Worm (Caenorhabditis elegans) whole organism, midembryonic: ENCODE results near the gene T02G5.7.

Experiments
- T22C8.4 ChIP-seq: fragments of 200-800 bp; sonication (Bioruptor generic); IDR thresholded peaks from 2 replicates; pipeline ENCODE4 v1.3.6; 2022; ENCODE audit warnings: missing genetic modification characterization, missing compliant biosample characterization
- cog-1 ChIP-seq: sonication (generic microtip); optimal IDR thresholded peaks from 2 replicates; lab custom pipeline; 2016; ENCODE audit warnings: missing genetic modification characterization, missing compliant biosample characterization
- flt-1 ChIP-seq: fragments of 200-800 bp; sonication (Bioruptor generic); IDR thresholded peaks from 2 replicates; pipeline ENCODE4 v1.3.6; 2022; ENCODE audit warnings: missing genetic modification characterization, missing compliant biosample characterization
- klf-2 ChIP-seq: fragments of 200-800 bp; sonication (Bioruptor generic); conservative IDR thresholded peaks from 2 replicates; pipeline ENCODE4 v1.3.6; 2022; ENCODE audit warnings: missing genetic modification reagents, missing genetic modification characterization, missing compliant biosample characterization
- med-1 ChIP-seq: sonication (generic microtip); optimal IDR thresholded peaks from 2 replicates; lab custom pipeline; 2017; ENCODE audit warnings: missing genetic modification characterization, mild to moderate bottlenecking, missing compliant biosample characterization, antibody characterized with exemption, missing genetic modification reagents; ENCODE audit not compliant: insufficient read depth
- ref-1 ChIP-seq: fragments of 200-800 bp; sonication (Bioruptor generic); conservative IDR thresholded peaks from 2 replicates; pipeline ENCODE4 v1.3.6; 2022; ENCODE audit warnings: missing genetic modification reagents, missing genetic modification characterization, missing compliant biosample characterization
- tab-1 ChIP-seq: fragments of 200-800 bp; sonication (Bioruptor generic); IDR thresholded peaks from 2 replicates; pipeline ENCODE4 v1.3.6; 2022; ENCODE audit warnings: missing genetic modification characterization, missing compliant biosample characterization
- ztf-23 ChIP-seq: fragments of 200-800 bp; sonication (Bioruptor generic); IDR thresholded peaks from 2 replicates; pipeline ENCODE4 v1.3.6; 2022; ENCODE audit warnings: missing genetic modification reagents, missing genetic modification characterization, missing compliant biosample characterization
- ztf-29 ChIP-seq: fragments of 200-800 bp; sonication (Bioruptor generic); IDR thresholded peaks from 2 replicates; pipeline ENCODE4 v1.3.6; 2022; ENCODE audit warnings: missing genetic modification reagents, missing genetic modification characterization, missing compliant biosample characterization

T02G5.7 gene

DNA sequence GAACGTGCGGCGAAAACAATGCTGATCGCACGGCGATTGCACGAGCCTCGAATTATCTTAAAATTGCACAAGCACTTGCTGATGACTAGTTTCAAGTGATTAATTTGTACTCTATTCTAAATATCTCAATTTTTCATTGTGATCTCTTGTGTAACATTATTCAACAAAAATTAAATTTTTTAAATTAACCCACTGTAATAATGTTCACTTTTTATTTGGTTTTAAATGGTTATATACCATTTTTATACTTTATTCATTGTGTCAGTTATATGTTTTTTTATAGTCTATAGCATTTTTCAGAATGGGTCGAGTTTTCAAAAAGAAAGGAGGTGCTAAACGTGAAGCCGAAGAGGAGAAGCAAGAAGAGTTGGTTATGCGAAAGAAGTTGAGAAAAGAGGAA, 21.8 kb upstream of the T02G5.7 start, which contains the start of gene ZK1127.4:
ZK1127.4 (plus strand) TSS at position 301 of the 400 bp plus-strand sequence.
- TF ChIP-seq klf-2 (GFP tag; lab: Robert Waterston, UW) (no peak), flt-1 (GFP tag; lab: Robert Waterston, UW) (no peak), ztf-29 (GFP tag; lab: Robert Waterston, UW) (no peak), cog-1 (tag; lab: Kevin White, UChicago) (no peak), ref-1 (GFP tag; lab: Robert Waterston, UW) (no peak), med-1 (GFP tag; lab: Kevin White, UChicago) (no peak), T22C8.4 (GFP tag; lab: Robert Waterston, UW) (no peak), ztf-23 (GFP tag; lab: Robert Waterston, UW) (no peak)

DNA sequence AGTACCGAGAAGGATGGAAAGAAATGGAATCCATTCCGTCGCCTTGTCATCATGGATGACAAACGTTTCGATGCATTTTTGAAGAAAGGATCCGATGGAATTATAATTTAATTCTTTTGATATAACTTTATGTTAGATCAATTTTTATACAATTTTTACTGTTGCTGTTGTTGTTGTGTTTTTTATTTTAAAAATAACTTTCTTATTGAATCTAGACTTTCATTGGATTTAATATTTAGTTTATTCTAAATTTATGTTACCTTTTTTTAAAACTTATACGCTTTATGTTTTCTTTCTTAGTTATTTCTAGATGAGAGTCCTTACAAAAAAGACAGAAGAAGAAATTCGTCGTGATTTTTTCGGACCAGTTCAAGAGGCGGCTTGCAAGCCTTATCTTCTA, 20.4 kb upstream of the T02G5.7 start, which contains the start of gene ZK1127.3:
ZK1127.3 (plus strand) TSS at position 301 of the 400 bp plus-strand sequence.
- no peak for TF ChIP-seq flt-1 (GFP tag; lab: Robert Waterston, UW)

DNA sequence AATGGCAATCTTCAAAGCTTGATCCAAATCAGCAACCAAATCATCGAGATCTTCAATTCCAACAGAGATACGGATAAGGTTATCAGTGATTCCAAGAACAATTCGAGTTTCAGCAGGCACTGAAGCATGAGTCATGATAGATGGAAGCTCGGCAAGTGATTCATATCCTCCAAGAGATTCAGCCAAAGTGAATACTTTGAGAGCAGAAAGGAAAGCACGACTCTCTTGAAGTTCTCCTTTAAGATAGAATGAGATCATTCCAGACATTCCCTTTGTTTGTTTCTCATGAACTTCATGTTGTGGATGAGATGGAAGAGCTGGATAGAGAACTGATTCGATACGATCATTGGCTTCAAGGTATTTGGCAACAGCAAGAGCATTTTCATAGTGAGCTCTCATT, 19.1 kb upstream of the T02G5.7 start:
- TF ChIP-seq med-1 (GFP tag; lab: Kevin White, UChicago) (no peak), T22C8.4 (GFP tag; lab: Robert Waterston, UW) (no peak), flt-1 (GFP tag; lab: Robert Waterston, UW) (no peak), klf-2 (GFP tag; lab: Robert Waterston, UW) (no peak), tab-1 (GFP tag; lab: Robert Waterston, UW) (no peak), ztf-23 (GFP tag; lab: Robert Waterston, UW) (no peak), cog-1 (tag; lab: Kevin White, UChicago) (no peak), ref-1 (GFP tag; lab: Robert Waterston, UW) (no peak), ztf-29 (GFP tag; lab: Robert Waterston, UW) (no peak)

DNA sequence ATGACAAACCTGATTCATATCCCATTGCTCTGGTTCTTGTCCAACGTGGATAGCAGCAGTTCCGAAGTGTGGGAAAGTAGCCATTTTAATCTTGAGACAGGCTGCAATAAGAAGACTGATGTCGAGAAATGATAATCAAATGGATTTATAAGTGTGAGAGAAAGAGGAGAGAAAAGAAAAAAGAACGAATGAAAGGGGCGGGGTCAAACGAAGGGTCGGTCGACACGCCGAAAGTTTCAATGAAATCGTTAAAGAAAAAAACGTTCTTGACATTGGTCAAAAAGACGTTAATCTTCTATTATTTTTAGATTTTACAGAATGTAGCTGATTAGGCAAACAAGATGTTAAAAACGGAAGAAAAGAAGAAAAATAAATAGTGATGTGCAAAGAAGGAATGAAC, 17.6 kb upstream of the T02G5.7 start, which contains the start of gene cth-2:
cth-2 (minus strand) TSS at position 101 of the 400 bp plus-strand sequence.
- TF ChIP-seq klf-2 (GFP tag; lab: Robert Waterston, UW) (no peak), tab-1 (GFP tag; lab: Robert Waterston, UW) (no peak)

DNA sequence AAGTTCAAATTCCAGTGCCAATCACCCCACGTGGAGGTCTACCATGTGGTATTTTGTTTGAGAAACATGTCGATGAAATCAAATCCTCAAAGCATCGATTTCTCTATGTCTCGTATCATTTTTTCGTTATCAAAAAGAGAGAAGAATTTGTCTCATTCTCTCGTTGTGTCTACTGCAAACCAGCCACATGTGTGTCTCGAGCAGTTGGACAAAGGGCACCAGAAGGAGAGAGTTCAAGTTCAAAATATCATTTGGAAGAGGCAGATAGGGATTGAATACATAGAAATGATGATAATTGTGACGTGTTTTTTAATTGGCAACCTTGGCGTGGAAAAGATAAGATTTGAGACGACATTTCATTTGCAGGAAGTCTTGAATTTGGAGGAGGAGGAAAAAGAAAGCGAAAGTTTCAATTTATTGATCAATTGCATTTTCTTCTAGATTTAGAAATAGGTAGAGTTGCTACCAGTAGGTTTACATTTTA, 16.1 kb upstream of the T02G5.7 start:
- no peak for TF ChIP-seq ref-1 (GFP tag; lab: Robert Waterston, UW)
- TF ChIP-seq tab-1 (GFP tag; lab: Robert Waterston, UW) = no peak
- no peak for TF ChIP-seq flt-1 (GFP tag; lab: Robert Waterston, UW)
- TF ChIP-seq ztf-23 (GFP tag; lab: Robert Waterston, UW) = no peak
- TF ChIP-seq klf-2 (GFP tag; lab: Robert Waterston, UW) = no peak
- TF ChIP-seq med-1 (GFP tag; lab: Kevin White, UChicago) = no peak
- no peak for TF ChIP-seq ztf-29 (GFP tag; lab: Robert Waterston, UW)
- TF ChIP-seq T22C8.4 (GFP tag; lab: Robert Waterston, UW) = no peak
- no peak for TF ChIP-seq cog-1 (tag; lab: Kevin White, UChicago)

DNA sequence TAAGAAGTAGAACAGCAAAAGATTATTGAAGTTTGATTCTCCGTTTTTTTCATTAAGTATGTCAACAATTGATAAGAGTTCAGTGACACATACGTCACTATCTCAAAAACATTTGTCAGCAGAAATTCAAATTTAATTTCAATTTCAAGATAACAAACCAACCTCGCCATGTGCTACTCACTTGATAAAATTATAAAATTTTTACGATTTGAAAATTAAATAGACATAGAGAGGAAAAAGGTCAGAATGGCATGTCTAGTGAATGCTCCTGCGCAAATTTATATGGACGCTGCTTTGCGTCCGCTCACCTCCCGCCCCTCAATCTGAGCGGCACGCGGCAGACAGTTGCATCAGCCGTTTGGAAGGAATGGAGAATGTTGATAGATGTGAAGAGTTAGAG, 15.2 kb upstream of the T02G5.7 start:
- TF ChIP-seq ztf-29 (GFP tag; lab: Robert Waterston, UW) = no peak
- no peak for TF ChIP-seq flt-1 (GFP tag; lab: Robert Waterston, UW)
- TF ChIP-seq klf-2 (GFP tag; lab: Robert Waterston, UW) = no peak
- no peak for TF ChIP-seq tab-1 (GFP tag; lab: Robert Waterston, UW)
- no peak for TF ChIP-seq cog-1 (tag; lab: Kevin White, UChicago)

DNA sequence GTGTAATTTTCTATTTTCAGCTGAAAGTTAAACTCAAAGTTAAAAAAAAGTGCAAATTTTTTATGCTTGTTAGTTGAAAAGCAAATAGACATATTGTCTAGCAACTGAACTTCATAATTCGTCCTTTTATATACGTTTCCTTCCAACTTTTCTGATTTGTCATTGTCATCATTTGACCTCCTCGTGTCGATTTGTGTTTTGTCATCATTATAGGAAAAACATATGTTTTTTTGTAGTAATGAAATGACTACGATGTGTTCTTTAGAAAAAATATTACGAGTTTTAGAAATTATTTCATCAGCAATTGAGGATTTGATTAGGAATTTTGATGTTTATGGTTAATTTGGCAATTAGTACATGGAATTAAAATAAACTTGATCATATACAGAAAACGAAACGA, 14.6 kb upstream of the T02G5.7 start:
- TF ChIP-seq T22C8.4 (GFP tag; lab: Robert Waterston, UW) (no peak), tab-1 (GFP tag; lab: Robert Waterston, UW) (no peak), cog-1 (tag; lab: Kevin White, UChicago) (no peak), ztf-23 (GFP tag; lab: Robert Waterston, UW) (no peak), ref-1 (GFP tag; lab: Robert Waterston, UW) (no peak), med-1 (GFP tag; lab: Kevin White, UChicago) (no peak), flt-1 (GFP tag; lab: Robert Waterston, UW) (no peak), ztf-29 (GFP tag; lab: Robert Waterston, UW) (no peak), klf-2 (GFP tag; lab: Robert Waterston, UW) (no peak)

DNA sequence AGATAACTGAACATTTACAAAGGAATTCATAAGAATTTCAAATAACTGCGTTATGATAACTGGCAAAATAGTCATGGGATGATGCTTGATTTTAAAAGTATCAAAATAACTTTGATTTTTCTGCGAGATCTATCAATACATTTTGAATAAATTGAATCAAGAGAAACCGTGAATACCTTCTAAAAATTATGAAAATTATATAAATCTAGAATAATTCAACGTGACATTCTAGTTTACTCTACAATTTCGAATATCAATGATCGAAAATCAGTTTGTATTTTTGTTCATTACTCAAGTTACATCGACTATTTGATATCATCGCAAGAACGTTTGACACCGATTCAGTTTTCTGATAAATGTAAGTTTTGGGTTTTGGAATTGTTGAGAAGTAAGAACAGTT, 13.7 kb upstream of the T02G5.7 start, which contains the start of gene acs-6:
acs-6 (plus strand) TSS at position 301 of the 400 bp plus-strand sequence.
- TF ChIP-seq cog-1 (tag; lab: Kevin White, UChicago) (no peak), ztf-29 (GFP tag; lab: Robert Waterston, UW) (no peak), ref-1 (GFP tag; lab: Robert Waterston, UW) (no peak), med-1 (GFP tag; lab: Kevin White, UChicago) (no peak), tab-1 (GFP tag; lab: Robert Waterston, UW) (no peak), T22C8.4 (GFP tag; lab: Robert Waterston, UW) (no peak), ztf-23 (GFP tag; lab: Robert Waterston, UW) (no peak), klf-2 (GFP tag; lab: Robert Waterston, UW) (no peak), flt-1 (GFP tag; lab: Robert Waterston, UW) (no peak)

DNA sequence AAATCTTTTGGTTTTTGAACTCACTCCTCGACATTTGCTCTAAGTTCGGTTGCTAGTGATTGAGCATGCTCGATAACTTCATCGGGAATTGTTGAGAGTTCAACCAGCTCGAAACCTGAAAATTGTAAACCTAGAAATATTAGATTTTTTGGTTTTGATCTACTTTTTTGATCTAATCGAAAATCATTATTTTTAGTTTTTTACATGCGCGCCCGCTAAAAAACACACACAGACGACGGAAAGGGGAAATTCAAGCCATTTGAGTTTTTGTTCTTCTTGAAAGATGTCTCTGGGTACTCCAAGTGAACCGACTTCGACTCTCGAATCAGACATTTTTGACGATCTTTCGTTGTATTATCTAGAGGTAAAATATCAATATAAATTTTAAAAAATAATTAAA, 10.0 kb upstream of the T02G5.7 start, which contains the start of gene nos-2:
nos-2 (plus strand) TSS at position 228 of the 400 bp plus-strand sequence.
- TF ChIP-seq ztf-23 (GFP tag; lab: Robert Waterston, UW) = no peak
- no peak for TF ChIP-seq ztf-29 (GFP tag; lab: Robert Waterston, UW)
- no peak for TF ChIP-seq T22C8.4 (GFP tag; lab: Robert Waterston, UW)
- no peak for TF ChIP-seq klf-2 (GFP tag; lab: Robert Waterston, UW)
- TF ChIP-seq flt-1 (GFP tag; lab: Robert Waterston, UW) = no peak
- no peak for TF ChIP-seq ref-1 (GFP tag; lab: Robert Waterston, UW)
- TF ChIP-seq cog-1 (tag; lab: Kevin White, UChicago) = no peak
- TF ChIP-seq tab-1 (GFP tag; lab: Robert Waterston, UW) = no peak
- TF ChIP-seq med-1 (GFP tag; lab: Kevin White, UChicago) = no peak
